Worm (Caenorhabditis elegans) whole organism, L2 larva: ENCODE measurements around the gene grd-14.

Source experiments
- C34F6.9 ChIP-seq: fragments of 150-350 bp; optimal IDR thresholded peaks from 2 replicates; lab custom pipeline; 2014; ENCODE audit warnings: missing biosample characterization, missing genetic modification characterization
- F13H6.1 ChIP-seq: sonication (generic microtip); optimal IDR thresholded peaks from 2 replicates; lab custom pipeline; 2016; ENCODE audit warnings: missing genetic modification characterization, missing compliant biosample characterization
- R02D3.7 ChIP-seq: fragments of 150-350 bp; optimal IDR thresholded peaks from 2 replicates; lab custom pipeline; 2014; ENCODE audit warnings: missing biosample characterization, missing genetic modification characterization
- Y55F3AM.14 ChIP-seq: fragments of 200-800 bp; sonication (Bioruptor generic); optimal IDR thresholded peaks from 2 replicates; lab custom pipeline; 2018; ENCODE audit warnings: mild to moderate bottlenecking, missing genetic modification characterization, missing compliant biosample characterization
- ZK546.5 ChIP-seq: sonication (generic microtip); optimal IDR thresholded peaks from 2 replicates; lab custom pipeline; 2017; ENCODE audit warnings: missing biosample characterization, missing genetic modification characterization
- aly-2 ChIP-seq: fragments of 150-350 bp; optimal IDR thresholded peaks from 2 replicates; lab custom pipeline; 2014; ENCODE audit warnings: missing biosample characterization, missing genetic modification characterization
- ama-1 ChIP-seq: fragments of 150-350 bp; optimal IDR thresholded peaks from 2 replicates; lab custom pipeline; 2018; ENCODE audit warnings: inconsistent platforms
- blmp-1 ChIP-seq: sonication (generic microtip); optimal IDR thresholded peaks from 2 replicates; lab custom pipeline; 2017; ENCODE audit warnings: missing genetic modification characterization, mild to moderate bottlenecking, missing compliant biosample characterization, antibody characterized with exemption, moderate library complexity; ENCODE audit not compliant: insufficient read depth
- ceh-16 ChIP-seq: fragments of 150-350 bp; optimal IDR thresholded peaks from 2 replicates; lab custom pipeline; 2014; ENCODE audit warnings: missing biosample characterization, missing genetic modification characterization
- ceh-82 ChIP-seq: fragments of 150-350 bp; optimal IDR thresholded peaks from 2 replicates; lab custom pipeline; 2014; ENCODE audit warnings: missing biosample characterization, missing genetic modification characterization
- crh-2 ChIP-seq: sonication (generic microtip); optimal IDR thresholded peaks from 2 replicates; lab custom pipeline; 2017; ENCODE audit warnings: missing biosample characterization, missing genetic modification characterization
- dmd-4 ChIP-seq: sonication (generic microtip); optimal IDR thresholded peaks from 2 replicates; lab custom pipeline; 2017; ENCODE audit warnings: missing biosample characterization, missing genetic modification characterization
- egl-27 ChIP-seq: sonication (generic microtip); optimal IDR thresholded peaks from 3 replicates; lab custom pipeline; 2017; ENCODE audit warnings: missing biosample characterization, missing genetic modification reagents, missing genetic modification characterization
- fos-1 ChIP-seq: fragments of 150-350 bp; optimal IDR thresholded peaks from 2 replicates; lab custom pipeline; 2014; ENCODE audit warnings: missing biosample characterization, missing genetic modification characterization
- gmeb-1 ChIP-seq: fragments of 150-350 bp; optimal IDR thresholded peaks from 2 replicates; lab custom pipeline; 2014; ENCODE audit warnings: missing biosample characterization, missing genetic modification characterization
- lin-11 ChIP-seq: fragments of 150-350 bp; sonication (generic microtip); optimal IDR thresholded peaks from 2 replicates; lab custom pipeline; 2014; ENCODE audit warnings: missing biosample characterization, missing genetic modification characterization, inconsistent platforms, mixed read lengths
- lsy-2 ChIP-seq, 2 experiments: fragments of 150-350 bp in 1 of 2; sonication (generic microtip) in 1 of 2; optimal IDR thresholded peaks; 2 replicates each; lab custom pipeline; 2014 to 2017; ENCODE audit warnings: missing biosample characterization in 2 of 2, missing genetic modification characterization in 2 of 2
- mab-5 ChIP-seq: fragments of 150-350 bp; optimal IDR thresholded peaks from 2 replicates; lab custom pipeline; 2014; ENCODE audit warnings: missing biosample characterization, missing genetic modification characterization
- mbf-1 ChIP-seq: sonication (generic microtip); optimal IDR thresholded peaks from 2 replicates; lab custom pipeline; 2017; ENCODE audit warnings: missing biosample characterization, missing genetic modification characterization
- mdl-1 ChIP-seq, 2 experiments: fragments of 150-350 bp in 1 of 2; sonication (generic microtip) in 1 of 2; optimal IDR thresholded peaks; 2 replicates each; lab custom pipeline; 2017; ENCODE audit warnings: missing biosample characterization in 2 of 2, missing genetic modification characterization in 2 of 2
- nhr-10 ChIP-seq: sonication (generic microtip); optimal IDR thresholded peaks from 2 replicates; lab custom pipeline; 2017; ENCODE audit warnings: missing biosample characterization, missing genetic modification characterization
- nhr-11 ChIP-seq: fragments of 150-350 bp; optimal IDR thresholded peaks from 2 replicates; lab custom pipeline; 2014; ENCODE audit warnings: missing biosample characterization, missing genetic modification characterization
- nhr-12 ChIP-seq: fragments of 150-350 bp; optimal IDR thresholded peaks from 2 replicates; lab custom pipeline; 2014; ENCODE audit warnings: missing biosample characterization, missing genetic modification characterization
- nhr-129 ChIP-seq: fragments of 150-350 bp; optimal IDR thresholded peaks from 2 replicates; lab custom pipeline; 2014; ENCODE audit warnings: missing biosample characterization, missing genetic modification characterization
- nhr-21 ChIP-seq: fragments of 150-350 bp; optimal IDR thresholded peaks from 2 replicates; lab custom pipeline; 2014; ENCODE audit warnings: missing biosample characterization, missing genetic modification characterization
- nhr-23 ChIP-seq: fragments of 150-350 bp; optimal IDR thresholded peaks from 2 replicates; lab custom pipeline; 2014; ENCODE audit warnings: missing biosample characterization, missing genetic modification reagents, missing genetic modification characterization
- nhr-25 ChIP-seq: fragments of 150-350 bp; sonication (generic microtip); optimal IDR thresholded peaks from 3 replicates; lab custom pipeline; 2014; ENCODE audit warnings: missing biosample characterization, missing genetic modification characterization
- nhr-6 ChIP-seq: fragments of 150-350 bp; optimal IDR thresholded peaks from 2 replicates; lab custom pipeline; 2014; ENCODE audit warnings: missing biosample characterization, missing genetic modification characterization
- nhr-77 ChIP-seq: fragments of 150-350 bp; optimal IDR thresholded peaks from 2 replicates; lab custom pipeline; 2014; ENCODE audit warnings: missing biosample characterization, missing genetic modification characterization
- peb-1 ChIP-seq: fragments of 150-350 bp; optimal IDR thresholded peaks from 2 replicates; lab custom pipeline; 2014; ENCODE audit warnings: missing biosample characterization, missing genetic modification characterization
- sem-4 ChIP-seq: fragments of 150-350 bp; optimal IDR thresholded peaks from 2 replicates; lab custom pipeline; 2014; ENCODE audit warnings: missing biosample characterization, missing genetic modification reagents, missing genetic modification characterization
- sma-3 ChIP-seq: sonication (generic microtip); optimal IDR thresholded peaks from 2 replicates; lab custom pipeline; 2016; ENCODE audit warnings: missing genetic modification reagents, missing genetic modification characterization, missing compliant biosample characterization
- sma-9 ChIP-seq, 2 experiments: fragments of 150-350 bp in 1 of 2; sonication (generic microtip) in 1 of 2; optimal IDR thresholded peaks; 2 replicates each; lab custom pipeline; 2014 to 2016; ENCODE audit warnings: missing genetic modification characterization in 2 of 2, mild to moderate bottlenecking in 1 of 2, missing biosample characterization in 1 of 2, missing compliant biosample characterization in 1 of 2, missing genetic modification reagents in 1 of 2, moderate library complexity in 1 of 2
- unc-55 ChIP-seq: fragments of 150-350 bp; sonication (generic microtip); optimal IDR thresholded peaks from 3 replicates; lab custom pipeline; 2014; ENCODE audit warnings: missing biosample characterization, missing genetic modification reagents, missing genetic modification characterization
- zag-1 ChIP-seq: fragments of 150-350 bp; optimal IDR thresholded peaks from 2 replicates; lab custom pipeline; 2014; ENCODE audit warnings: missing biosample characterization, missing genetic modification characterization
- ztf-1 ChIP-seq: fragments of 200-800 bp; sonication (Bioruptor generic); conservative IDR thresholded peaks from 2 replicates; pipeline ENCODE4 v1.3.6; 2022; ENCODE audit warnings: missing genetic modification characterization, missing compliant biosample characterization
- ztf-11 ChIP-seq: sonication (generic microtip); optimal IDR thresholded peaks from 2 replicates; lab custom pipeline; 2017; ENCODE audit warnings: missing biosample characterization, missing genetic modification characterization

The grd-14 gene

ce11 chrX:8499721-8500120 is at the start of gene grd-14:
grd-14 (plus strand) TSS chrX:8500021.
- peak; percentile 32 for TF ChIP-seq nhr-25 (tag; lab: Kevin White, UChicago)
- no peak for TF ChIP-seq nhr-129 (tag; lab: Kevin White, UChicago)

ce11 chrX:8455590-8456166 is 44.1 kb upstream of the grd-14 start, which contains the start of gene dpy-6:
dpy-6 (minus strand) TSS chrX:8455640.
- TF ChIP-seq F13H6.1 (tag; lab: Kevin White, UChicago) (no peak), dmd-4 (no peak), ZK546.5 (tag; lab: Kevin White, UChicago) (no peak), sma-3 (GFP tag; lab: Kevin White, UChicago) (peak; percentile 38), ceh-82 (tag; lab: Kevin White, UChicago) (no peak), ceh-16 (tag; lab: Kevin White, UChicago) (no peak), ztf-1 (GFP tag; lab: Robert Waterston, UW) (no peak), nhr-21 (tag; lab: Kevin White, UChicago) (peak; percentile 36), R02D3.7 (tag; lab: Kevin White, UChicago) (no peak), aly-2 (tag; lab: Kevin White, UChicago) (no peak), nhr-23 (no peak), ztf-11 (no peak), gmeb-1 (tag; lab: Kevin White, UChicago) (no peak), mab-5 (tag; lab: Kevin White, UChicago) (no peak), sma-9 (GFP tag; optimal IDR thresholded peaks at IDR 0.05; lab: Kevin White, UChicago) (no peak), sma-9 (tag; optimal IDR thresholded peaks at IDR 0.05; lab: Kevin White, UChicago) (no peak), lin-11 (tag; lab: Kevin White, UChicago) (no peak), blmp-1 (tag; lab: Kevin White, UChicago) (peak; percentile 20), nhr-6 (tag; lab: Kevin White, UChicago) (no peak), nhr-77 (tag; lab: Kevin White, UChicago) (no peak), Y55F3AM.14 (GFP tag; lab: Kevin White, UChicago) (no peak), crh-2 (no peak), mbf-1 (no peak), unc-55 (GFP tag; lab: Kevin White, UChicago) (no peak), nhr-129 (tag; lab: Kevin White, UChicago) (no peak), nhr-12 (tag; lab: Kevin White, UChicago) (no peak)
- TF ChIP-seq, all 48 proteins: peak for 3

- TF ChIP-seq F13H6.1 (tag; lab: Kevin White, UChicago) (no peak), nhr-11 (tag; lab: Kevin White, UChicago) (no peak), nhr-6 (tag; lab: Kevin White, UChicago) (no peak), nhr-12 (tag; lab: Kevin White, UChicago) (no peak), lsy-2 (tag; optimal IDR thresholded peaks at IDR 0.05; lab: Kevin White, UChicago) (no peak), mdl-1 (tag; optimal IDR thresholded peaks at IDR 0.05; lab: Kevin White, UChicago) (no peak), aly-2 (tag; lab: Kevin White, UChicago) (no peak), zag-1 (tag; lab: Kevin White, UChicago) (no peak), nhr-10 (tag; lab: Kevin White, UChicago) (no peak), Y55F3AM.14 (GFP tag; lab: Kevin White, UChicago) (no peak), nhr-25 (tag; lab: Kevin White, UChicago) (no peak), gmeb-1 (tag; lab: Kevin White, UChicago) (no peak), ceh-82 (tag; lab: Kevin White, UChicago) (no peak), nhr-77 (tag; lab: Kevin White, UChicago) (no peak), blmp-1 (tag; lab: Kevin White, UChicago) (no peak), egl-27 (no peak), fos-1 (tag; lab: Kevin White, UChicago) (no peak), R02D3.7 (tag; lab: Kevin White, UChicago) (no peak), C34F6.9 (tag; lab: Kevin White, UChicago) (no peak)
- TF ChIP-seq, all 48 proteins: peak for 0
These were observed 42.5 kb upstream of the grd-14 start, which contains the start of gene F16F9.3 for ce11 chrX:8457314-8457713. F16F9.3 (plus strand) TSS chrX:8457614.

ce11 chrX:8459789-8460188 is 40.0 kb upstream of the grd-14 start:
- TF ChIP-seq nhr-6 (tag; lab: Kevin White, UChicago) (no peak), egl-27 (no peak), gmeb-1 (tag; lab: Kevin White, UChicago) (no peak), nhr-12 (tag; lab: Kevin White, UChicago) (no peak), mdl-1 (tag; optimal IDR thresholded peaks at IDR 0.05; lab: Kevin White, UChicago) (no peak), lin-11 (tag; lab: Kevin White, UChicago) (no peak), ceh-16 (tag; lab: Kevin White, UChicago) (no peak), dmd-4 (no peak), Y55F3AM.14 (GFP tag; lab: Kevin White, UChicago) (no peak), nhr-10 (tag; lab: Kevin White, UChicago) (no peak), ama-1 (lab: Kevin White, UChicago) (no peak), nhr-23 (no peak), nhr-11 (tag; lab: Kevin White, UChicago) (no peak), unc-55 (GFP tag; lab: Kevin White, UChicago) (no peak), nhr-77 (tag; lab: Kevin White, UChicago) (no peak), sem-4 (tag; lab: Kevin White, UChicago) (no peak), peb-1 (no peak)
